Fruit fly (Drosophila melanogaster): ENCODE data around the gene GstD7.
A peak's percentile ranks its signal among the peaks of the same experiment; 100 is the strongest.

- TF ChIP-seq insv (optimal IDR thresholded peaks at IDR 0.05) = peak; percentile 84
- TF ChIP-seq psq (optimal IDR thresholded peaks at IDR 0.05) = no peak
- no peak for TF ChIP-seq Sin3A (optimal IDR thresholded peaks at IDR 0.05)
- no peak for TF ChIP-seq h (optimal IDR thresholded peaks at IDR 0.05)
- TF ChIP-seq Myc (optimal IDR thresholded peaks at IDR 0.05) = no peak
These were observed 23.5 kb downstream of the GstD7 start, which contains the start of gene DNAlig3 for dm6 chr3R:12401672-12402296.
